Worm (Caenorhabditis elegans) whole organism, L3 larva: ENCODE data around the gene gtf-2H3.

Experiments used
- ama-1 ChIP-seq: fragments of 150-350 bp; optimal IDR thresholded peaks from 2 replicates; lab custom pipeline; 2018
- elt-2 ChIP-seq: sonication (generic microtip); optimal IDR thresholded peaks from 2 replicates; lab custom pipeline; 2016; ENCODE audit warnings: missing genetic modification reagents, mild to moderate bottlenecking, missing genetic modification characterization, missing compliant biosample characterization
- lin-39 ChIP-seq: fragments of 150-350 bp; optimal IDR thresholded peaks from 2 replicates; lab custom pipeline; 2018; ENCODE audit warnings: missing biosample characterization, missing genetic modification reagents, missing genetic modification characterization
- mdl-1 ChIP-seq: fragments of 150-350 bp; optimal IDR thresholded peaks from 2 replicates; lab custom pipeline; 2014; ENCODE audit warnings: missing biosample characterization, missing genetic modification characterization
- nhr-67 ChIP-seq: fragments of 150-350 bp; optimal IDR thresholded peaks from 2 replicates; lab custom pipeline; 2014; ENCODE audit warnings: missing biosample characterization, missing genetic modification characterization
- pha-4 ChIP-seq: fragments of 150-350 bp; optimal IDR thresholded peaks from 2 replicates; lab custom pipeline; 2014; ENCODE audit warnings: missing biosample characterization, missing genetic modification reagents, missing genetic modification characterization
- unc-39 ChIP-seq: sonication (generic microtip); optimal IDR thresholded peaks from 4 replicates; lab custom pipeline; 2017; ENCODE audit warnings: missing biosample characterization, missing genetic modification characterization
- unc-62 ChIP-seq: fragments of 150-350 bp; sonication (generic microtip); optimal IDR thresholded peaks from 4 replicates; lab custom pipeline; 2014; ENCODE audit warnings: missing biosample characterization, missing genetic modification reagents, missing genetic modification characterization
- ztf-4 ChIP-seq: fragments of 150-350 bp; optimal IDR thresholded peaks from 2 replicates; lab custom pipeline; 2014; ENCODE audit warnings: missing biosample characterization, missing genetic modification characterization

- no peak for TF ChIP-seq pha-4 (tag; lab: Kevin White, UChicago)
- TF ChIP-seq mdl-1 (tag; lab: Kevin White, UChicago): no peak
- TF ChIP-seq unc-62: no peak
- no peak for TF ChIP-seq elt-2 (tag; lab: Kevin White, UChicago)
- no peak for TF ChIP-seq ztf-4 (tag; lab: Kevin White, UChicago)
- no peak for TF ChIP-seq unc-39
- TF ChIP-seq ama-1 (lab: Kevin White, UChicago): no peak
- TF ChIP-seq lin-39 (tag; lab: Kevin White, UChicago): no peak
- no peak for TF ChIP-seq nhr-67
Observed at ce11 chrIII:10101352-10101751, 18.6 kb downstream of the gtf-2H3 start, which contains the start of gene kel-10.
